Worm (Caenorhabditis elegans) whole organism, L1 larva: Measurements from ENCODE around the gene ctsa-4.2.

Source experiments
- C04F5.9 ChIP-seq: sonication (generic microtip); optimal IDR thresholded peaks from 2 replicates; lab custom pipeline; 2016; ENCODE audit warnings: missing genetic modification characterization, missing compliant biosample characterization
- C16A3.4 ChIP-seq: fragments of 150-350 bp; optimal IDR thresholded peaks from 2 replicates; lab custom pipeline; 2014; ENCODE audit warnings: missing biosample characterization, missing genetic modification characterization
- egl-27 ChIP-seq, 2 experiments: fragments of 150-350 bp in 1 of 2; sonication (generic microtip); optimal IDR thresholded peaks; 3 replicates each; lab custom pipeline; 2017 to 2018; ENCODE audit warnings: missing biosample characterization in 2 of 2, missing genetic modification characterization in 2 of 2, missing genetic modification reagents in 2 of 2
- lin-13 ChIP-seq: fragments of 150-350 bp; optimal IDR thresholded peaks from 2 replicates; lab custom pipeline; 2014; ENCODE audit warnings: missing biosample characterization, missing genetic modification reagents, missing genetic modification characterization
- mef-2 ChIP-seq: fragments of 150-350 bp; optimal IDR thresholded peaks from 2 replicates; lab custom pipeline; 2014; ENCODE audit warnings: missing biosample characterization, missing genetic modification characterization
- nhr-11 ChIP-seq: fragments of 150-350 bp; optimal IDR thresholded peaks from 2 replicates; lab custom pipeline; 2014; ENCODE audit warnings: missing biosample characterization, missing genetic modification characterization
- pqm-1 ChIP-seq: sonication (generic microtip); optimal IDR thresholded peaks from 3 replicates; lab custom pipeline; 2017; ENCODE audit warnings: missing biosample characterization, missing genetic modification characterization
- tbx-2 ChIP-seq: sonication (generic microtip); optimal IDR thresholded peaks from 2 replicates; lab custom pipeline; 2016; ENCODE audit warnings: missing genetic modification characterization, missing compliant biosample characterization
- unc-62 ChIP-seq: fragments of 150-350 bp; optimal IDR thresholded peaks from 2 replicates; lab custom pipeline; 2014; ENCODE audit warnings: missing biosample characterization, missing genetic modification reagents, missing genetic modification characterization
- unc-98 ChIP-seq: fragments of 200-800 bp; sonication (Bioruptor generic); IDR thresholded peaks from 2 replicates; pipeline ENCODE4 v1.3.6; 2022; ENCODE audit warnings: missing genetic modification characterization, missing compliant biosample characterization

DNA sequence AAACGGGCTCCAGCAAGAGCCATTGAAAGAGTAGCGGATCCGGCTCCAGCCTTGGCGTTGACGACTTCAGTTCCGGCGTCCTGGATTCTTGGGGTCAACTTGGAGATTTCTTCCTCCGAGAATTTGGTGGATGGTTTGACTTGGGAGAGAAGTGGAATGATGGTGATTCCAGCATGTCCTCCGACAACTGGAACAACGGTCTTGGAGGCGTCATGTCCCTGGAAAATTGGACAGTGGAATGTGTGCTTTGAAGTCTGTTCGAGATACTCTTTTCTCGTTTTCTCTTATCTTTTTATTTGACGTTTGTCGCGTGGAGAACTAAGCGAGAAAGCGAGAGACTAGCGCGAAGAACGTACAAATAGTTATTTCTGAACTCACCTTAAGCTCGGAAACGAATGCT is 5.3 kb upstream of the ctsa-4.2 start:
- TF ChIP-seq lin-13 (GFP tag; lab: Kevin White, UChicago) (no peak), unc-62 (GFP tag; lab: Kevin White, UChicago) (no peak), nhr-11 (tag; lab: Kevin White, UChicago) (no peak), pqm-1 (no peak), C04F5.9 (tag; lab: Kevin White, UChicago) (no peak), unc-98 (no peak), mef-2 (tag; lab: Kevin White, UChicago) (no peak), egl-27 (tag; optimal IDR thresholded peaks at IDR 0.05; lab: Kevin White, UChicago) (no peak), tbx-2 (tag; lab: Kevin White, UChicago) (no peak), C16A3.4 (no peak)
